Fruit fly (Drosophila melanogaster) whole organism, embryonic: ENCODE measurements around the gene CG43291.

Source experiments
- CG10543 ChIP-seq: fragments of 200-800 bp; sonication (Bioruptor generic); optimal IDR thresholded peaks from 3 replicates; lab custom pipeline; 2017; ENCODE audit warnings: missing biosample characterization, mild to moderate bottlenecking, missing genetic modification characterization, moderate library complexity
- CG12219 ChIP-seq: fragments of 200-800 bp; sonication (Bioruptor generic); optimal IDR thresholded peaks from 3 replicates; lab custom pipeline; 2018; ENCODE audit warnings: missing biosample characterization, mild to moderate bottlenecking, missing genetic modification characterization
- CG12236 ChIP-seq: fragments of 200-800 bp; sonication (Bioruptor generic); optimal IDR thresholded peaks from 2 replicates; lab custom pipeline; 2016; ENCODE audit warnings: missing biosample characterization, missing genetic modification characterization
- CG13123 ChIP-seq: fragments of 200-800 bp; sonication (Bioruptor generic); optimal IDR thresholded peaks from 2 replicates; lab custom pipeline; 2016; ENCODE audit warnings: missing biosample characterization, missing genetic modification characterization
- CG15601 ChIP-seq: fragments of 200-800 bp; sonication (Bioruptor generic); optimal IDR thresholded peaks from 3 replicates; lab custom pipeline; 2019; ENCODE audit warnings: missing biosample characterization, mild to moderate bottlenecking, missing genetic modification characterization, moderate library complexity
- CG16779 ChIP-seq: fragments of 200-800 bp; sonication (Bioruptor generic); IDR thresholded peaks from 2 replicates; pipeline ENCODE4 v1.3.6; 2022; ENCODE audit warnings: missing biosample characterization, missing genetic modification characterization
- CG17385 ChIP-seq: fragments of 200-800 bp; sonication (Bioruptor generic); optimal IDR thresholded peaks from 3 replicates; lab custom pipeline; 2018; ENCODE audit warnings: missing biosample characterization, mild to moderate bottlenecking, missing genetic modification characterization
- CG17612 ChIP-seq: fragments of 200-800 bp; sonication (Bioruptor generic); IDR thresholded peaks from 2 replicates; pipeline ENCODE4 v1.3.6; 2022; ENCODE audit warnings: missing biosample characterization, missing genetic modification characterization
- CG1792 ChIP-seq: fragments of 200-800 bp; sonication (Bioruptor generic); optimal IDR thresholded peaks from 2 replicates; lab custom pipeline; 2016; ENCODE audit warnings: missing biosample characterization, missing genetic modification characterization
- CG18262 ChIP-seq: fragments of 200-800 bp; optimal IDR thresholded peaks from 3 replicates; lab custom pipeline; 2019; ENCODE audit warnings: missing biosample characterization, mild to moderate bottlenecking, missing genetic modification characterization, moderate library complexity
- CG2202 ChIP-seq: fragments of 200-800 bp; sonication (Bioruptor generic); optimal IDR thresholded peaks from 2 replicates; lab custom pipeline; 2018; ENCODE audit warnings: missing biosample characterization, mild to moderate bottlenecking, missing genetic modification characterization
- CG30431 ChIP-seq: fragments of 200-800 bp; sonication (Bioruptor generic); optimal IDR thresholded peaks from 2 replicates; lab custom pipeline; 2017; ENCODE audit warnings: missing biosample characterization, missing genetic modification characterization
- CG31365 ChIP-seq: fragments of 200-800 bp; sonication (Bioruptor generic); optimal IDR thresholded peaks from 2 replicates; lab custom pipeline; 2018; ENCODE audit warnings: missing biosample characterization, mild to moderate bottlenecking, missing genetic modification characterization
- CG31441 ChIP-seq: fragments of 200-800 bp; sonication (Bioruptor generic); IDR thresholded peaks from 2 replicates; pipeline ENCODE4 v1.3.6; 2022; ENCODE audit warnings: missing biosample characterization, missing genetic modification characterization
- CG32767 ChIP-seq: fragments of 200-800 bp; sonication (Bioruptor generic); IDR thresholded peaks from 2 replicates; pipeline ENCODE4 v1.3.6; 2022; ENCODE audit warnings: missing biosample characterization, missing genetic modification characterization
- CG34376 ChIP-seq: fragments of 200-800 bp; sonication (Bioruptor generic); optimal IDR thresholded peaks from 2 replicates; lab custom pipeline; 2018; ENCODE audit warnings: missing biosample characterization, mild to moderate bottlenecking, missing genetic modification characterization
- CG4820 ChIP-seq: fragments of 200-800 bp; sonication (Bioruptor generic); optimal IDR thresholded peaks from 3 replicates; lab custom pipeline; 2016; ENCODE audit warnings: missing biosample characterization, missing genetic modification characterization
- CG6175 ChIP-seq: fragments of 200-800 bp; sonication (Bioruptor generic); IDR thresholded peaks from 3 replicates; pipeline ENCODE4 v1.3.6; 2022; ENCODE audit warnings: missing biosample characterization, missing genetic modification characterization
- CG6683 ChIP-seq: fragments of 200-800 bp; sonication (Bioruptor generic); optimal IDR thresholded peaks from 2 replicates; lab custom pipeline; 2017; ENCODE audit warnings: missing biosample characterization, mild to moderate bottlenecking, missing genetic modification characterization, missing genetic modification reagents
- CG8281 ChIP-seq: fragments of 200-800 bp; sonication (Bioruptor generic); optimal IDR thresholded peaks from 2 replicates; lab custom pipeline; 2018; ENCODE audit warnings: missing biosample characterization, mild to moderate bottlenecking, missing genetic modification characterization, moderate library complexity
- CrebB ChIP-seq: fragments of 200-800 bp; sonication (Bioruptor generic); optimal IDR thresholded peaks from 3 replicates; lab custom pipeline; 2018; ENCODE audit warnings: missing biosample characterization, mild to moderate bottlenecking, missing genetic modification characterization
- Gug ChIP-seq: fragments of 200-800 bp; sonication (Bioruptor generic); IDR thresholded peaks from 4 replicates; pipeline ENCODE4 v1.3.6; 2022; ENCODE audit warnings: missing biosample characterization, missing genetic modification characterization
- HmgZ ChIP-seq: fragments of 200-800 bp; sonication (Bioruptor generic); optimal IDR thresholded peaks from 2 replicates; lab custom pipeline; 2018; ENCODE audit warnings: missing biosample characterization, mild to moderate bottlenecking, missing genetic modification characterization
- Hr3 ChIP-seq: fragments of 200-800 bp; sonication (Bioruptor generic); optimal IDR thresholded peaks from 3 replicates; lab custom pipeline; 2016; ENCODE audit warnings: missing biosample characterization, missing genetic modification characterization
- Lhr ChIP-seq: fragments of 200-800 bp; sonication (Bioruptor generic); optimal IDR thresholded peaks from 3 replicates; lab custom pipeline; 2017; ENCODE audit warnings: mild to moderate bottlenecking, missing biosample characterization, missing genetic modification reagents, missing genetic modification characterization
- Meics ChIP-seq: fragments of 200-800 bp; sonication (Bioruptor generic); optimal IDR thresholded peaks from 2 replicates; lab custom pipeline; 2017; ENCODE audit warnings: missing biosample characterization, mild to moderate bottlenecking, missing genetic modification characterization
- PHDP ChIP-seq: fragments of 200-800 bp; sonication (Bioruptor generic); optimal IDR thresholded peaks from 3 replicates; lab custom pipeline; 2018; ENCODE audit warnings: missing biosample characterization, mild to moderate bottlenecking, missing genetic modification characterization, moderate library complexity
- Sry-β ChIP-seq: fragments of 200-800 bp; sonication (Bioruptor generic); optimal IDR thresholded peaks from 2 replicates; lab custom pipeline; 2018; ENCODE audit warnings: missing biosample characterization, mild to moderate bottlenecking, missing genetic modification characterization, moderate library complexity
- Sry-δ ChIP-seq: fragments of 200-800 bp; sonication (Bioruptor generic); optimal IDR thresholded peaks from 2 replicates; lab custom pipeline; 2016; ENCODE audit warnings: missing biosample characterization, missing genetic modification characterization
- Ssrp ChIP-seq: fragments of 200-800 bp; sonication (Bioruptor generic); optimal IDR thresholded peaks from 2 replicates; lab custom pipeline; 2018; ENCODE audit warnings: missing biosample characterization, mild to moderate bottlenecking, missing genetic modification characterization, moderate library complexity
- Stat92E ChIP-seq, 3 experiments: fragments of >200 bp in 2 of 3; fragments of 200-800 bp in 1 of 3; sonication (Bioruptor generic) in 1 of 3; optimal IDR thresholded peaks; 2 replicates each; lab custom pipeline; 2017 to 2019; ENCODE audit warnings: missing biosample characterization in 3 of 3, missing genetic modification characterization in 3 of 3, mild to moderate bottlenecking in 1 of 3, moderate library complexity in 1 of 3
- bigmax ChIP-seq: fragments of 200-800 bp; sonication (Bioruptor generic); optimal IDR thresholded peaks from 2 replicates; lab custom pipeline; 2018; ENCODE audit warnings: missing biosample characterization, mild to moderate bottlenecking, missing genetic modification characterization
- cas ChIP-seq: fragments of 200-800 bp; sonication (Bioruptor generic); IDR thresholded peaks from 2 replicates; pipeline ENCODE4 v1.3.6; 2022; ENCODE audit warnings: missing biosample characterization, missing genetic modification characterization
- cg ChIP-seq: fragments of 200-800 bp; sonication (Bioruptor generic); optimal IDR thresholded peaks from 3 replicates; lab custom pipeline; 2019; ENCODE audit warnings: missing biosample characterization, mild to moderate bottlenecking, missing genetic modification characterization, moderate library complexity
- chinmo ChIP-seq: fragments of 200-800 bp; sonication (Bioruptor generic); IDR thresholded peaks from 4 replicates; pipeline ENCODE4 v1.3.6; 2022; ENCODE audit warnings: missing biosample characterization, missing genetic modification characterization; ENCODE audit not compliant: partially characterized antibody
- cwo ChIP-seq: fragments of 200-800 bp; sonication (Bioruptor generic); optimal IDR thresholded peaks from 3 replicates; lab custom pipeline; 2017; ENCODE audit warnings: missing biosample characterization, missing genetic modification characterization, mild to moderate bottlenecking, moderate library complexity, missing genetic modification reagents
- da ChIP-seq: fragments of 200-800 bp; sonication (Bioruptor generic); optimal IDR thresholded peaks from 2 replicates; lab custom pipeline; 2016; ENCODE audit warnings: missing biosample characterization, missing genetic modification characterization
- dan ChIP-seq: fragments of 200-800 bp; sonication (Bioruptor generic); IDR thresholded peaks from 2 replicates; pipeline ENCODE4 v1.3.6; 2022; ENCODE audit warnings: missing biosample characterization, missing genetic modification characterization
- dm ChIP-seq: fragments of 200-800 bp; sonication (Bioruptor generic); optimal IDR thresholded peaks from 3 replicates; lab custom pipeline; 2016; ENCODE audit warnings: missing biosample characterization, missing genetic modification characterization
- kah ChIP-seq: fragments of 200-800 bp; sonication (Bioruptor generic); optimal IDR thresholded peaks from 2 replicates; lab custom pipeline; 2018; ENCODE audit warnings: missing biosample characterization, mild to moderate bottlenecking, missing genetic modification characterization
- kni ChIP-seq: fragments of 200-800 bp; sonication (Bioruptor generic); optimal IDR thresholded peaks from 3 replicates; lab custom pipeline; 2017; ENCODE audit warnings: mild to moderate bottlenecking, missing biosample characterization, missing genetic modification reagents, missing genetic modification characterization
- pb ChIP-seq: fragments of 200-800 bp; sonication (Bioruptor generic); optimal IDR thresholded peaks from 3 replicates; lab custom pipeline; 2016; ENCODE audit warnings: missing biosample characterization, missing genetic modification characterization
- psq ChIP-seq: fragments of 200-800 bp; sonication (Bioruptor generic); optimal IDR thresholded peaks from 2 replicates; lab custom pipeline; 2017; ENCODE audit warnings: missing biosample characterization, missing genetic modification characterization
- pum ChIP-seq: fragments of 200-800 bp; sonication (Bioruptor generic); optimal IDR thresholded peaks from 2 replicates; lab custom pipeline; 2016; ENCODE audit warnings: missing biosample characterization, missing genetic modification characterization
- row ChIP-seq: fragments of 200-800 bp; sonication (Bioruptor generic); IDR thresholded peaks from 3 replicates; pipeline ENCODE4 v1.3.6; 2022; ENCODE audit warnings: missing biosample characterization, missing genetic modification characterization
- sim ChIP-seq: fragments of 200-800 bp; sonication (Bioruptor generic); IDR thresholded peaks from 2 replicates; pipeline ENCODE4 v1.3.6; 2022; ENCODE audit warnings: missing biosample characterization, missing genetic modification characterization
- tna ChIP-seq: fragments of 200-800 bp; sonication (Bioruptor generic); IDR thresholded peaks from 2 replicates; pipeline ENCODE4 v1.3.6; 2022; ENCODE audit warnings: missing biosample characterization, missing genetic modification characterization; ENCODE audit not compliant: partially characterized antibody
- wor ChIP-seq: fragments of 200-800 bp; sonication (Bioruptor generic); IDR thresholded peaks from 2 replicates; pipeline ENCODE4 v1.3.6; 2022; ENCODE audit warnings: missing biosample characterization, missing genetic modification characterization
- zen2 ChIP-seq: fragments of 200-800 bp; sonication (Bioruptor generic); IDR thresholded peaks from 3 replicates; pipeline ENCODE4 v1.3.6; 2022; ENCODE audit warnings: missing biosample characterization, missing genetic modification characterization; ENCODE audit not compliant: partially characterized antibody

Gene CG43291

DNA sequence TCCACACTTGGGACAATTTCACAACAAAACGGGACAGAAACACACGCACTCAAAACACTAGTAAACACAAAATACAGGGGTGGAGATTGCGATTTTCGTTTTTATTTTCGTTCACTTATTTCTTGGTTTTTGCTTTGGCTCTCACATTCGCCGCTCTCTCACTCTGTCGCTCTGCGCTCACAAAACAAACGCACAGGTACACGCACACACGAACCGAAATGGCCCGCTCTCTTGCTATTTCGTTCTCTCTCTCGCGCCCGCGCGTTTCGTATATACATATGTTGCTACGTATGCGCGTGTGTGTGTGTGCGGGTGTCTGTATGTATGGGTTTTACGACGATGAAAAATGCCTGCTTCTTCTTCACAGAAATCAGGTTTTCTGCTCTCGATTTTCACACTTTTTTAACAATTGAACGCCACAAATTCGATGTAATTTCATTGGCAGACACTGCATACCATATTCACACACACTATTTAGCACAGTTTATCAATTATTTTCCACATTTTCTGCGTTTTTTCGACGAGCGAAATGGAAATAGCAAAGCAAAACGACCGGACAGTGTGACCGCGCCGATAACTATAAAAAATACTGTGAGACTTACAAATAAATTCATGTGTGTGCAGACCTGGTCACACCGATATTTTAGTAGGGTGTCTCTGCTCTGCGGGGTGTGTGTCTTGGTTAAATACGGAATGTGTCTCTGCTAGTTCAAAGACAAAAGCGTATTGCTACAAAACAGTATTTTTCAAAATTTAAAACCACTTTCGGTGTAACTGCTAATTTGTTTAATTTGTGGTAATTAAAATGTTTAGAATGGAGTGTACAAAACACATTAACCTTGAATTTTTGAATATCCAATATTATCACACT is 42.1 kb upstream of the CG43291 start, which contains the start of gene trx (continued):
- no peak for TF ChIP-seq wor
- TF ChIP-seq cas = no peak
- TF ChIP-seq Hr3 (GFP tag; lab: Kevin White, UChicago) = no peak
- TF ChIP-seq pb = no peak
- no peak for TF ChIP-seq sim (GFP tag; lab: Robert Waterston, UW)
- no peak for TF ChIP-seq row (GFP tag; lab: Robert Waterston, UW)
- TF ChIP-seq CG31365 (tag; lab: Kevin White, UChicago) = no peak
- no peak for TF ChIP-seq dan (GFP tag; lab: Robert Waterston, UW)
- no peak for TF ChIP-seq CG17612 (GFP tag; lab: Robert Waterston, UW)
- TF ChIP-seq CG6683 (GFP tag; lab: Kevin White, UChicago) = no peak
- TF ChIP-seq pum (GFP tag; lab: Kevin White, UChicago) = no peak
- no peak for TF ChIP-seq CG8281 (tag; lab: Kevin White, UChicago)
- peak; percentile 56 for TF ChIP-seq CG34376 (GFP tag; lab: Kevin White, UChicago)
- TF ChIP-seq Lhr = peak; percentile 96
- TF ChIP-seq Gug (GFP tag; lab: Robert Waterston, UW) = no peak
- no peak for TF ChIP-seq CG32767 (GFP tag; lab: Robert Waterston, UW)
- peak; percentile 13 for TF ChIP-seq CG18262 (tag; lab: Kevin White, UChicago)
- TF ChIP-seq tna (GFP tag; lab: Robert Waterston, UW) = no peak
- TF ChIP-seq CG13123 = no peak
- peak; percentile 11 for TF ChIP-seq kah (GFP tag; lab: Kevin White, UChicago)
- TF ChIP-seq kni (GFP tag; lab: Kevin White, UChicago) = peak; percentile 33
- no peak for TF ChIP-seq chinmo (GFP tag; lab: Robert Waterston, UW)
- TF ChIP-seq CG17385 (GFP tag; lab: Kevin White, UChicago) = peak; percentile 99
- TF ChIP-seq Ssrp (tag; lab: Kevin White, UChicago) = no peak
- no peak for TF ChIP-seq Meics (GFP tag; lab: Kevin White, UChicago)
- peak; percentile 29 for TF ChIP-seq CG15601
- TF ChIP-seq CG31441 (GFP tag; lab: Robert Waterston, UW) = no peak
- TF ChIP-seq psq (GFP tag; lab: Kevin White, UChicago) = peak; percentile 70
- TF ChIP-seq CG6175 (GFP tag; lab: Robert Waterston, UW) = no peak
- no peak for TF ChIP-seq Sry-β
- TF ChIP-seq zen2 = no peak
- peak; percentile 39 for TF ChIP-seq HmgZ
- no peak for TF ChIP-seq CrebB (tag; lab: Kevin White, UChicago)
- TF ChIP-seq Sry-δ (GFP tag; lab: Kevin White, UChicago) = peak; percentile 68
- TF ChIP-seq dm = no peak
- TF ChIP-seq CG1792 (GFP tag; lab: Kevin White, UChicago) = no peak
- TF ChIP-seq da (GFP tag; lab: Kevin White, UChicago) = peak; percentile 39
- peak in 1 of 3 experiments; percentile 84 for TF ChIP-seq Stat92E (GFP tag; optimal IDR thresholded peaks at IDR 0.05; lab: Kevin White, UChicago)
- TF ChIP-seq cg (GFP tag; lab: Kevin White, UChicago) = peak; percentile 100
- no peak for TF ChIP-seq bigmax (GFP tag; lab: Kevin White, UChicago)
- no peak for TF ChIP-seq cwo (GFP tag; lab: Kevin White, UChicago)
- TF ChIP-seq CG12236 (GFP tag; lab: Kevin White, UChicago) = no peak
- peak; percentile 33 for TF ChIP-seq CG10543 (GFP tag; lab: Kevin White, UChicago)
- TF ChIP-seq CG30431 (GFP tag; lab: Kevin White, UChicago) = no peak
- no peak for TF ChIP-seq CG16779
- peak; percentile 23 for TF ChIP-seq CG2202 (tag; lab: Kevin White, UChicago)
- TF ChIP-seq PHDP (tag; lab: Kevin White, UChicago) = peak; percentile 7
- no peak for TF ChIP-seq CG12219
- no peak for TF ChIP-seq CG4820 (GFP tag; lab: Kevin White, UChicago)
